Worm (Caenorhabditis elegans) whole organism, young adult: ENCODE results near the gene ttr-39.

Source experiments
- F49E8.2 ChIP-seq: sonication (generic microtip); optimal IDR thresholded peaks from 3 replicates; lab custom pipeline; 2017; ENCODE audit warnings: missing genetic modification characterization, mild to moderate bottlenecking, missing compliant biosample characterization, antibody characterized with exemption, moderate library complexity; ENCODE audit not compliant: insufficient read depth
- Y67H2A.10 ChIP-seq: fragments of 200-800 bp; sonication (Bioruptor generic); conservative IDR thresholded peaks from 2 replicates; pipeline ENCODE4 v1.3.6; 2022; ENCODE audit warnings: missing genetic modification reagents, missing genetic modification characterization, missing compliant biosample characterization
- mxl-1 ChIP-seq: sonication (generic microtip); optimal IDR thresholded peaks from 2 replicates; lab custom pipeline; 2016; ENCODE audit warnings: missing genetic modification characterization, missing compliant biosample characterization
- ztf-22 ChIP-seq: fragments of 200-800 bp; sonication (Bioruptor generic); optimal IDR thresholded peaks from 2 replicates; lab custom pipeline; 2018; ENCODE audit warnings: mild to moderate bottlenecking, missing genetic modification characterization, moderate library complexity, missing compliant biosample characterization

- peak; percentile 17 for TF ChIP-seq ztf-22 (GFP tag; lab: Kevin White, UChicago)
- TF ChIP-seq F49E8.2 (tag; lab: Kevin White, UChicago): no peak
- TF ChIP-seq Y67H2A.10 (GFP tag; lab: Robert Waterston, UW): no peak
- no peak for TF ChIP-seq mxl-1 (tag; lab: Kevin White, UChicago)
These were observed 30.5 kb downstream of the ttr-39 start for ce11 chrIV:10059175-10059574.
